Worm (Caenorhabditis elegans) whole organism, late embryonic: ENCODE results near the gene irld-17.

Experiments used
- F13H6.1 ChIP-seq: sonication (generic microtip); optimal IDR thresholded peaks from 2 replicates; lab custom pipeline; 2016; ENCODE audit warnings: missing genetic modification characterization, missing compliant biosample characterization
- T23F11.4 ChIP-seq: fragments of 200-800 bp; sonication (Bioruptor generic); optimal IDR thresholded peaks from 2 replicates; lab custom pipeline; 2018; ENCODE audit warnings: mild to moderate bottlenecking, missing genetic modification characterization, missing compliant biosample characterization
- Y22D7AL.16 ChIP-seq: sonication (generic microtip); optimal IDR thresholded peaks from 2 replicates; lab custom pipeline; 2016; ENCODE audit warnings: missing genetic modification characterization, missing compliant biosample characterization
- ceh-14 ChIP-seq: sonication (generic microtip); optimal IDR thresholded peaks from 2 replicates; lab custom pipeline; 2016; ENCODE audit warnings: missing genotype, missing genetic modification characterization, missing compliant biosample characterization
- ceh-18 ChIP-seq: sonication (generic microtip); optimal IDR thresholded peaks from 2 replicates; lab custom pipeline; 2016; ENCODE audit warnings: missing genetic modification characterization, missing compliant biosample characterization
- ceh-19 ChIP-seq: fragments of 200-800 bp; sonication (Bioruptor generic); optimal IDR thresholded peaks from 2 replicates; lab custom pipeline; 2018; ENCODE audit warnings: mild to moderate bottlenecking, missing genetic modification characterization, missing compliant biosample characterization
- ceh-2 ChIP-seq: sonication (generic microtip); optimal IDR thresholded peaks from 2 replicates; lab custom pipeline; 2016; ENCODE audit warnings: missing genotype, missing genetic modification characterization, missing compliant biosample characterization
- ceh-22 ChIP-seq: sonication (generic microtip); optimal IDR thresholded peaks from 2 replicates; lab custom pipeline; 2017; ENCODE audit warnings: missing biosample characterization, missing genetic modification characterization
- ceh-24 ChIP-seq: sonication (generic microtip); optimal IDR thresholded peaks from 2 replicates; lab custom pipeline; 2016; ENCODE audit warnings: mild to moderate bottlenecking, missing genetic modification characterization, missing compliant biosample characterization
- ceh-48 ChIP-seq: sonication (generic microtip); optimal IDR thresholded peaks from 2 replicates; lab custom pipeline; 2016; ENCODE audit warnings: missing genetic modification characterization, inconsistent platforms, missing compliant biosample characterization
- ceh-6 ChIP-seq: fragments of 200-800 bp; sonication (Bioruptor generic); optimal IDR thresholded peaks from 2 replicates; lab custom pipeline; 2018; ENCODE audit warnings: mild to moderate bottlenecking, missing genetic modification characterization, missing compliant biosample characterization
- dmd-4 ChIP-seq: sonication (generic microtip); optimal IDR thresholded peaks from 2 replicates; lab custom pipeline; 2016; ENCODE audit warnings: borderline replicate concordance, missing genetic modification characterization, missing compliant biosample characterization
- dve-1 ChIP-seq: sonication (generic microtip); optimal IDR thresholded peaks from 2 replicates; lab custom pipeline; 2017; ENCODE audit warnings: antibody characterized with exemption, mild to moderate bottlenecking, missing genetic modification characterization, missing compliant biosample characterization
- elt-2 ChIP-seq: sonication (generic microtip); optimal IDR thresholded peaks from 2 replicates; lab custom pipeline; 2016; ENCODE audit warnings: missing genetic modification reagents, missing genetic modification characterization, missing compliant biosample characterization
- elt-4 ChIP-seq: sonication (generic microtip); optimal IDR thresholded peaks from 2 replicates; lab custom pipeline; 2016; ENCODE audit warnings: missing genetic modification characterization, missing compliant biosample characterization
- eyg-1 ChIP-seq: sonication (generic microtip); optimal IDR thresholded peaks from 2 replicates; lab custom pipeline; 2016; ENCODE audit warnings: missing genotype, missing genetic modification characterization, missing compliant biosample characterization
- gmeb-2 ChIP-seq: sonication (generic microtip); optimal IDR thresholded peaks from 2 replicates; lab custom pipeline; 2016; ENCODE audit warnings: missing genetic modification characterization, inconsistent platforms, missing compliant biosample characterization
- hlh-13 ChIP-seq: fragments of 200-800 bp; sonication (Bioruptor generic); optimal IDR thresholded peaks from 2 replicates; lab custom pipeline; 2018; ENCODE audit warnings: mild to moderate bottlenecking, missing genetic modification characterization, missing compliant biosample characterization
- hlh-15 ChIP-seq: sonication (generic microtip); optimal IDR thresholded peaks from 2 replicates; lab custom pipeline; 2016; ENCODE audit warnings: missing genetic modification characterization, missing compliant biosample characterization
- hlh-8 ChIP-seq: sonication (generic microtip); optimal IDR thresholded peaks from 2 replicates; lab custom pipeline; 2016; ENCODE audit warnings: missing genotype, missing genetic modification characterization, missing compliant biosample characterization
- lim-6 ChIP-seq: sonication (generic microtip); optimal IDR thresholded peaks from 2 replicates; lab custom pipeline; 2016; ENCODE audit warnings: missing genetic modification characterization, missing compliant biosample characterization
- lin-11 ChIP-seq: fragments of 200-800 bp; sonication (Bioruptor generic); optimal IDR thresholded peaks from 2 replicates; lab custom pipeline; 2018; ENCODE audit warnings: mild to moderate bottlenecking, missing genetic modification characterization, missing compliant biosample characterization
- mec-3 ChIP-seq: sonication (generic microtip); optimal IDR thresholded peaks from 2 replicates; lab custom pipeline; 2016; ENCODE audit warnings: borderline replicate concordance, missing genetic modification characterization, missing compliant biosample characterization
- nfya-1 ChIP-seq: sonication (generic microtip); optimal IDR thresholded peaks from 2 replicates; lab custom pipeline; 2017; ENCODE audit warnings: missing genetic modification characterization, mild to moderate bottlenecking, missing compliant biosample characterization, antibody characterized with exemption, moderate library complexity
- nhr-11 ChIP-seq: fragments of 150-350 bp; optimal IDR thresholded peaks from 2 replicates; lab custom pipeline; 2014; ENCODE audit warnings: missing biosample characterization, missing genetic modification characterization
- npax-4 ChIP-seq: sonication (generic microtip); optimal IDR thresholded peaks from 2 replicates; lab custom pipeline; 2016; ENCODE audit warnings: missing genetic modification characterization, missing compliant biosample characterization
- odd-2 ChIP-seq: sonication (generic microtip); optimal IDR thresholded peaks from 2 replicates; lab custom pipeline; 2017; ENCODE audit warnings: antibody characterized with exemption, mild to moderate bottlenecking, missing genetic modification characterization, missing compliant biosample characterization
- pax-1 ChIP-seq: fragments of 150-350 bp; optimal IDR thresholded peaks from 2 replicates; lab custom pipeline; 2014; ENCODE audit warnings: missing biosample characterization, missing genetic modification characterization
- ref-2 ChIP-seq: sonication (generic microtip); optimal IDR thresholded peaks from 2 replicates; lab custom pipeline; 2016; ENCODE audit warnings: missing genetic modification characterization, missing compliant biosample characterization
- sox-2 ChIP-seq: fragments of 200-800 bp; sonication (Bioruptor generic); IDR thresholded peaks from 2 replicates; pipeline ENCODE4 v1.3.6; 2022; ENCODE audit warnings: missing genetic modification reagents, missing genetic modification characterization, missing compliant biosample characterization
- tbx-2 ChIP-seq: sonication (generic microtip); optimal IDR thresholded peaks from 2 replicates; lab custom pipeline; 2016; ENCODE audit warnings: missing genetic modification characterization, missing compliant biosample characterization
- tbx-7 ChIP-seq: sonication (generic microtip); optimal IDR thresholded peaks from 2 replicates; lab custom pipeline; 2016; ENCODE audit warnings: missing genotype, missing genetic modification characterization, missing compliant biosample characterization
- ttx-3 ChIP-seq: sonication (generic microtip); optimal IDR thresholded peaks from 2 replicates; lab custom pipeline; 2016; ENCODE audit warnings: missing genetic modification reagents, missing genetic modification characterization, missing compliant biosample characterization
- unc-3 ChIP-seq, 2 experiments: fragments of 200-800 bp in 1 of 2; sonication (Bioruptor generic) in 1 of 2; sonication (generic microtip) in 1 of 2; conservative IDR thresholded peaks in 1 of 2; optimal IDR thresholded peaks in 1 of 2; 2 replicates each; pipeline versions ENCODE4 v1.3.6 to Lab custom; 2016 to 2022; ENCODE audit warnings: missing compliant biosample characterization in 2 of 2, missing genetic modification characterization in 2 of 2, missing genetic modification reagents in 1 of 2
- unc-55 ChIP-seq: sonication (generic microtip); optimal IDR thresholded peaks from 2 replicates; lab custom pipeline; 2017; ENCODE audit warnings: missing biosample characterization, missing genetic modification reagents, missing genetic modification characterization
- unc-86 ChIP-seq: sonication (generic microtip); optimal IDR thresholded peaks from 2 replicates; lab custom pipeline; 2016; ENCODE audit warnings: missing genetic modification characterization, missing compliant biosample characterization

The irld-17 gene

ce11 chrV:1624340-1624739, 7.5 kb upstream of the irld-17 start, which contains the start of gene nhr-110:
TSS of gene nhr-110 (minus strand) at chrV:1624440.
- no peak for TF ChIP-seq dmd-4 (tag; lab: Kevin White, UChicago)
- no peak for TF ChIP-seq eyg-1 (tag; lab: Kevin White, UChicago)
- no peak for TF ChIP-seq dve-1 (tag; lab: Kevin White, UChicago)
- TF ChIP-seq lin-11 (tag; lab: Kevin White, UChicago): no peak
- no peak for TF ChIP-seq lim-6 (tag; lab: Kevin White, UChicago)
- TF ChIP-seq hlh-8 (tag; lab: Kevin White, UChicago): no peak

ce11 chrV:1626720-1627119, 5.1 kb upstream of the irld-17 start, which contains the start of gene nhr-237:
TSS of gene nhr-237 (minus strand) at chrV:1626820.
- TF ChIP-seq dmd-4 (tag; lab: Kevin White, UChicago) (no peak), nhr-11 (no peak), ceh-24 (tag; lab: Kevin White, UChicago) (no peak), unc-55 (no peak), Y22D7AL.16 (tag; lab: Kevin White, UChicago) (no peak), ceh-14 (tag; lab: Kevin White, UChicago) (no peak), ceh-22 (tag; lab: Kevin White, UChicago) (no peak), ref-2 (tag; lab: Kevin White, UChicago) (no peak), ttx-3 (no peak), ceh-2 (tag; lab: Kevin White, UChicago) (no peak), ceh-19 (GFP tag; lab: Kevin White, UChicago) (no peak), odd-2 (tag; lab: Kevin White, UChicago) (no peak), elt-4 (tag; lab: Kevin White, UChicago) (no peak), ceh-6 (GFP tag; lab: Kevin White, UChicago) (no peak), hlh-15 (tag; lab: Kevin White, UChicago) (no peak), elt-2 (tag; lab: Kevin White, UChicago) (no peak), hlh-13 (no peak), ceh-48 (tag; lab: Kevin White, UChicago) (no peak), unc-3 (GFP tag; conservative IDR thresholded peaks at IDR 0.05; lab: Robert Waterston, UW) (no peak), unc-3 (tag; optimal IDR thresholded peaks at IDR 0.05; lab: Kevin White, UChicago) (no peak), F13H6.1 (tag; lab: Kevin White, UChicago) (no peak)

- no peak for TF ChIP-seq lin-11 (tag; lab: Kevin White, UChicago)
- TF ChIP-seq dve-1 (tag; lab: Kevin White, UChicago): peak; percentile 38
- TF ChIP-seq mec-3 (tag; lab: Kevin White, UChicago): no peak
- no peak for TF ChIP-seq dmd-4 (tag; lab: Kevin White, UChicago)
- TF ChIP-seq nfya-1 (tag; lab: Kevin White, UChicago): peak; percentile 25
- TF ChIP-seq T23F11.4 (GFP tag; lab: Kevin White, UChicago): no peak
- TF ChIP-seq unc-86: no peak
- TF ChIP-seq sox-2: no peak
- TF ChIP-seq gmeb-2 (tag; lab: Kevin White, UChicago): no peak
- TF ChIP-seq pax-1 (tag; lab: Kevin White, UChicago): no peak
- peak; percentile 62 for TF ChIP-seq F13H6.1 (tag; lab: Kevin White, UChicago)
- no peak for TF ChIP-seq npax-4 (tag; lab: Kevin White, UChicago)
- no peak for TF ChIP-seq hlh-13
- no peak for TF ChIP-seq ttx-3
- no peak for TF ChIP-seq tbx-7 (tag; lab: Kevin White, UChicago)
- peak; percentile 10 for TF ChIP-seq tbx-2 (tag; lab: Kevin White, UChicago)
- peak; percentile 0 for TF ChIP-seq ceh-18 (tag; lab: Kevin White, UChicago)
Observed at ce11 chrV:1627269-1627668, 4.5 kb upstream of the irld-17 start.

ce11 chrV:1629329-1629728, 2.5 kb upstream of the irld-17 start, which contains the start of gene nhr-238:
TSS of gene nhr-238 (minus strand) at chrV:1629432.
- TF ChIP-seq eyg-1 (tag; lab: Kevin White, UChicago): no peak
